Worm (Caenorhabditis elegans): ENCODE results near the gene W02B12.12.
"Not testable (repeated sequence)": the region's sequence is repeated elsewhere in the genome, so short reads cannot be mapped to it uniquely, and the experiment has no call there.

The W02B12.12 gene

ce11 chrII:11443862-11444261, 35.1 kb downstream of the W02B12.12 start, which contains the start of gene adbp-1:
Gene adbp-1 (plus strand): TSS chrII:11444162.
- no peak for TF ChIP-seq nhr-2 (tag; optimal IDR thresholded peaks at IDR 0.05)
- TF ChIP-seq elt-3 (tag; optimal IDR thresholded peaks at IDR 0.05) = no peak
- TF ChIP-seq sptf-1 (tag; optimal IDR thresholded peaks at IDR 0.05) = no peak
- no peak for TF ChIP-seq unc-39 (tag; optimal IDR thresholded peaks at IDR 0.05)
- TF ChIP-seq sem-2 (GFP tag; optimal IDR thresholded peaks at IDR 0.05) = no peak

- TF ChIP-seq cnd-1 (tag; optimal IDR thresholded peaks at IDR 0.05) (no peak), nhr-2 (tag; optimal IDR thresholded peaks at IDR 0.05) (no peak), M03D4.4 (tag; optimal IDR thresholded peaks at IDR 0.05) (no peak), elt-3 (tag; optimal IDR thresholded peaks at IDR 0.05) (no peak), zip-8 (tag; optimal IDR thresholded peaks at IDR 0.05) (no peak), sptf-1 (tag; optimal IDR thresholded peaks at IDR 0.05) (no peak), sem-2 (GFP tag; optimal IDR thresholded peaks at IDR 0.05) (no peak), drap-1 (GFP tag; optimal IDR thresholded peaks at IDR 0.05) (no peak), ces-1 (GFP tag; optimal IDR thresholded peaks at IDR 0.05) (no peak), nhr-237 (tag; optimal IDR thresholded peaks at IDR 0.05) (no peak)
Observed at ce11 chrII:11443128-11443527, 35.8 kb downstream of the W02B12.12 start.

- not testable (repeated sequence) for TF ChIP-seq unc-39 (tag; optimal IDR thresholded peaks at IDR 0.05); sem-2 (GFP tag; optimal IDR thresholded peaks at IDR 0.05); ceh-43 (GFP tag; optimal IDR thresholded peaks at IDR 0.05)
Observed at ce11 chrII:11442425-11442824, 36.6 kb downstream of the W02B12.12 start, which contains the start of gene ebp-2. Gene ebp-2 (plus strand): TSS chrII:11442725.

ce11 chrII:11440265-11440664, 38.7 kb downstream of the W02B12.12 start, which contains the start of gene VW02B12L.2:
Gene VW02B12L.2 (minus strand): TSS chrII:11440329.
- TF ChIP-seq lsy-2 (tag; optimal IDR thresholded peaks at IDR 0.05) = no peak
- no peak for TF ChIP-seq nhr-237 (tag; optimal IDR thresholded peaks at IDR 0.05)
- no peak for TF ChIP-seq hlh-1 (tag; optimal IDR thresholded peaks at IDR 0.05)
- no peak for TF ChIP-seq tbx-8 (GFP tag; optimal IDR thresholded peaks at IDR 0.05)
- TF ChIP-seq cnd-1 (tag; optimal IDR thresholded peaks at IDR 0.05) = peak; percentile 3
- peak; percentile 94 for TF ChIP-seq ces-1 (GFP tag; optimal IDR thresholded peaks at IDR 0.05)
- TF ChIP-seq bed-3 (GFP tag; optimal IDR thresholded peaks at IDR 0.05) = no peak
- no peak for TF ChIP-seq ceh-83 (GFP tag; optimal IDR thresholded peaks at IDR 0.05)
- no peak for TF ChIP-seq nhr-76 (tag; optimal IDR thresholded peaks at IDR 0.05)
- no peak for TF ChIP-seq nhr-2 (tag; optimal IDR thresholded peaks at IDR 0.05)
- no peak for TF ChIP-seq zip-8 (tag; optimal IDR thresholded peaks at IDR 0.05)
- TF ChIP-seq elt-1 (tag; optimal IDR thresholded peaks at IDR 0.05; ENCODE audit: borderline replicate concordance, insufficient read depth) = no peak
- no peak for TF ChIP-seq sptf-1 (tag; optimal IDR thresholded peaks at IDR 0.05)
- TF ChIP-seq flh-1 (GFP tag; optimal IDR thresholded peaks at IDR 0.05) = no peak
- TF ChIP-seq ham-2 (GFP tag; optimal IDR thresholded peaks at IDR 0.05) = peak; percentile 42
- TF ChIP-seq elt-3 (tag; optimal IDR thresholded peaks at IDR 0.05) = no peak
- TF ChIP-seq lin-13 (tag; optimal IDR thresholded peaks at IDR 0.05) = peak; percentile 5
- TF ChIP-seq ztf-11 (tag; optimal IDR thresholded peaks at IDR 0.05) = no peak
- no peak for TF ChIP-seq nhr-28 (tag; optimal IDR thresholded peaks at IDR 0.05)
- no peak for TF ChIP-seq unc-62 (GFP tag; optimal IDR thresholded peaks at IDR 0.05)
- TF ChIP-seq blmp-1 (tag; optimal IDR thresholded peaks at IDR 0.05) = no peak
- no peak for TF ChIP-seq pha-4 (tag; optimal IDR thresholded peaks at IDR 0.05)
- TF ChIP-seq lin-32 (GFP tag; optimal IDR thresholded peaks at IDR 0.05) = peak; percentile 45
- no peak for TF ChIP-seq unc-120 (tag; optimal IDR thresholded peaks at IDR 0.05; ENCODE audit: poor library complexity, severe bottlenecking)
- no peak for TF ChIP-seq nhr-12 (tag; optimal IDR thresholded peaks at IDR 0.05)
- TF ChIP-seq mls-2 (tag; optimal IDR thresholded peaks at IDR 0.05) = no peak

ce11 chrII:11438417-11438816, 40.6 kb downstream of the W02B12.12 start, which contains the start of gene vha-6:
Gene vha-6 (minus strand): TSS chrII:11438452.
- no peak for TF ChIP-seq snpc-4 (tag; optimal IDR thresholded peaks at IDR 0.05)
- TF ChIP-seq flh-1 (GFP tag; optimal IDR thresholded peaks at IDR 0.05) = no peak

Data from whole organism, mixed stage, embryonic.